Worm (Caenorhabditis elegans) whole organism, L4/young adult: ENCODE results near the gene srsx-14.

Experiments used
- W03F9.2 ChIP-seq: fragments of 150-350 bp; optimal IDR thresholded peaks from 2 replicates; lab custom pipeline; 2014; ENCODE audit warnings: missing biosample characterization, missing genetic modification characterization
- dao-5 ChIP-seq: sonication (generic microtip); optimal IDR thresholded peaks from 2 replicates; lab custom pipeline; 2016; ENCODE audit warnings: missing genotype, missing genetic modification characterization, moderate library complexity, missing compliant biosample characterization
- him-1 ChIP-seq: sonication (generic microtip); optimal IDR thresholded peaks from 2 replicates; lab custom pipeline; 2016; ENCODE audit warnings: missing genotype, missing genetic modification reagents, missing genetic modification characterization, missing compliant biosample characterization

srsx-14 gene

DNA sequence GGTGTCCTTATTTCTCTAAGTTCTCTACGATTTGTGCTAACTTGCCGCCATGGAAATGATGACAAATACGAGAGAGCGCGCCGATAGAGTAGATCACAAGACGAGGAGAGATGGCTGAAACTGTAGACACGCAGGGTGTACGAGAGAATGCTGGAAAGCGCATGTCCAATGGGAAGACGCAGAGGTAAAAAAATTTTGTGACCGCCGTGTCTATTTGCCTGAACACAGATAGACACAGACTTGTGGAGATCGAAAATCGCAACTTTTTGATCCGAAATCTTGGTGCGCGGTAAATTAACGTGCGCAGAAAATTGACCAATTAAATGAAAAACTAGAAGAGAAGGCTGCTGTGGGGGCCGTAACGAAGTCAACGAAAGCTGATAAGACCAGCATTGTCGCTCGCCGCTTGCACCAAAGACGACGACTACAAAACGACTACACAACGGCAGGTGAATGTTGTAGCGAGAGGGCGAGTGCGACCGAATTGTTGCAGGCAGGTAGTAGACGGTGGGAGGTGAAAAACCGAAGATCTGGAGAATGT lies 30.2 kb upstream of the srsx-14 start:
- TF ChIP-seq W03F9.2 (tag; lab: Kevin White, UChicago) (no peak), him-1 (no peak), dao-5 (tag; lab: Kevin White, UChicago) (no peak)

DNA sequence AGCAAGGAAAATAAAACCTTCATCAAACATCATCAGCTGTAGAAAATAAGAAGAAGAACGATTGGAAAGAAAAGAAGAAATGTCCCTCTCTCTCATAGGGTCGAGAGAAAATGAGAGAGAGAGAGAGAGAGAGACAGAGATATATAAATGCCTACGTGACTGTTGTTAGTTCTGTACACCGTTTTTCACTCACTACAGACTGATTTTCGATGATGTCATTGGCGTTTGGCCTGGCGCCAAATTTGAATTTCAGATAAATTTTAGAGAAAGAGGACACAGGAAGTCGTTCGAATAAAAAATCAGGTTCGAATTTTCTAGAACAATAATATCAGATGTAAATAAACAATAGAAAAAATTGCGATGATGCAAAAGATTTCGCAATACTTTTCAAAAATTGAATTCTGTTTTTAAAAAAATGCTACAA lies 29.0 kb upstream of the srsx-14 start:
- no peak for TF ChIP-seq him-1
- TF ChIP-seq dao-5 (tag; lab: Kevin White, UChicago): no peak
- TF ChIP-seq W03F9.2 (tag; lab: Kevin White, UChicago): no peak

DNA sequence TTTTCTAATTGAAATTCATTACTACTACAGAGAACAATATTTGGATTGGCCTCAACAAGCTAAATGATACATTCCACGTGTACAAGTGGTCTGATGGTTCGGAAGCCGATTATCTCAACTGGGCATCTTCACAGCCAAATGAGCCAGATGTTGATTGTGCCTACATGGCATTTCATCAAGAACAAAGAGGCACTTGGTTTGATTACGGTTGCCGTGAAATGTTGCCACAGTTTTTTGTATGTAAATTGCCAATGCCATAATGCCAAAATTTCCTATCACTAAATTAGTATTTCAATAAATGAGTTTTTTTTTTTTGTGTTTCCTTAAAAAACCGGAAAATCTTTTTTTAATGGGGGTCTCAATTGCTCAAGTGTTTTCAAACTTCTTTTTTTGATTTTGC lies 27.7 kb upstream of the srsx-14 start:
- TF ChIP-seq him-1 (no peak), W03F9.2 (tag; lab: Kevin White, UChicago) (no peak), dao-5 (tag; lab: Kevin White, UChicago) (no peak)

DNA sequence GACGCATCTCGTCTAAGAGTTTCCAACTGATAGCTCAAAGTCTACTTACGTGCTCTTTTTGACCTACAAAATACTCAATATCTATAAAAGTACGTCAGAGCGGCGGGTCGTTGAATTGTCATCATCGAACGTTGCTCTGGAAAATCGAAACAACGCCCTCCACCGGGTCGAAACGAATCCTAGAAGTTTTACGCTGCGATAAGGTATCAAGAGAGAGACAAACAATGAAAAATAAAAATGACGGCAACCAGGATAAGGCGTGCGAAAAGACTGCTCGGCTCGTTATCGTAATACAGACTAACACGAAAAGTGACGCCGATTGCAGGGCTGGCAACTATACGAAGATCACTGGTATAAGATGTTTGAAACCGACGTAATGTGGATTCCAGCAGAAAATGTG lies 27.2 kb upstream of the srsx-14 start:
- TF ChIP-seq W03F9.2 (tag; lab: Kevin White, UChicago): no peak
- TF ChIP-seq him-1: no peak
- no peak for TF ChIP-seq dao-5 (tag; lab: Kevin White, UChicago)

- TF ChIP-seq dao-5 (tag; lab: Kevin White, UChicago): no peak
- TF ChIP-seq him-1: no peak
- no peak for TF ChIP-seq W03F9.2 (tag; lab: Kevin White, UChicago)
Measured at ce11 chrIV:5653649-5654048, 26.7 kb upstream of the srsx-14 start, which contains the start of gene clec-178. Gene clec-178, plus strand, starts transcription at chrIV:5653949.

DNA sequence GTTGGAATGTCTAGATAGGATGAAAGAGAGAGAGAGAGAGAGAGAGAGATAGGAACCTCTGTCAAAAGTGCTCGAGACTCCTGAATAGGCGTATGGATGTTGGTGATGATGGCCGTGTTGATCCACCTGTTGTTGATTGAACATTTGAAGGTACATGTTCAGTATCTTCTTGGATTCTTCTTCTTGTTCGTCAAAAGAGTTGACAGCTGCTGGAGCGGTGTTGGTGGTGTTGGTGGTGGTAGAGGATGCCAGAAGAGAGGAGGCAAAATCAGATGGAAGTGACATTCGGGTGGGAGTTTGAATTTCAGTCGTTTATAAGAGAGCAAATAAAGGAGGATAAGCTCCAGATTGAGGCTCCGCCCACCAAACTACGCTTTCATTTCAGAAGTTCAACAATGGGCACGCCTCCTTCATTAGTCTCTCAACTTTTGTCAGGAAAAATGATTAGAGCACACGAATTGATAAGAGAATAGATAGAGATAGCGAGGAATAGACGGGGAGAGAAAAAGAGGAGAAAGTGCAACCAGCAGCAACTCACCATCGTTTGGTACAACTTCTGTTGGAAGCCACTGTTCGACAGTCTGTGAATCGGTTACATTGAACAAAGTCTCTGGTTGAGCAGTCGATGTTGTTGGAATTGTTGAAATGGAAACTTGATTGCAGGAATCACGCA lies 26.0 kb upstream of the srsx-14 start:
- TF ChIP-seq him-1: no peak
- TF ChIP-seq dao-5 (tag; lab: Kevin White, UChicago): no peak
- TF ChIP-seq W03F9.2 (tag; lab: Kevin White, UChicago): no peak

DNA sequence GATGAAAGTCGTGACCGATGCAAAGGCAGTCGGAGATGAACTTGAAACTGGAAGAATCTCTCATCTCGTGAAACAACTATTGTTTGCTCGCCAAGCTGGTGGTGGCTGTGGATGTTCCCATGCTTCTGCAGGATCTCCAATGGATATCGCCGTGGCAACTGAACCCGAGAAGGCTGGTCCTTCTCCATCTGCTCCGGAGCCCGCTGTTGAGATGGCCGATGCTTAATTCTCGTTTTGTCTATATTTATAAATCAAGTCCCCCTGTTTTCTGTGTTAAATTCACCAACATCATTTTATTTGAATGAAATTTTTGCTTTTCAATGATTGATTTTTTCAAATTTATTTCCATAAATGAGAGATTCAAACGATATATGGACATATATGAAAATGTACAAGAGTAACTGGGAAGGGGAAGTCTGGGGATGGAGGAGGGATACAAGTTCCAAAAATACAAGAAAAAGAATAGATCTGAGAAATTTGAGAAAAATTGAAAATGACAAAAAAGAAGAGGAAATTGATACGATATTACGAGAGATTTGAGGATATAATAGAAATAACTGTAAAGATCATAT lies 23.9 kb upstream of the srsx-14 start:
- TF ChIP-seq W03F9.2 (tag; lab: Kevin White, UChicago) (no peak), him-1 (no peak), dao-5 (tag; lab: Kevin White, UChicago) (no peak)

ce11 chrIV:5649073-5649583 lies 22.2 kb upstream of the srsx-14 start, which contains the start of gene csn-5:
Gene csn-5, plus strand, starts transcription at chrIV:5649533.
- TF ChIP-seq dao-5 (tag; lab: Kevin White, UChicago) (no peak), him-1 (no peak), W03F9.2 (tag; lab: Kevin White, UChicago) (no peak)

DNA sequence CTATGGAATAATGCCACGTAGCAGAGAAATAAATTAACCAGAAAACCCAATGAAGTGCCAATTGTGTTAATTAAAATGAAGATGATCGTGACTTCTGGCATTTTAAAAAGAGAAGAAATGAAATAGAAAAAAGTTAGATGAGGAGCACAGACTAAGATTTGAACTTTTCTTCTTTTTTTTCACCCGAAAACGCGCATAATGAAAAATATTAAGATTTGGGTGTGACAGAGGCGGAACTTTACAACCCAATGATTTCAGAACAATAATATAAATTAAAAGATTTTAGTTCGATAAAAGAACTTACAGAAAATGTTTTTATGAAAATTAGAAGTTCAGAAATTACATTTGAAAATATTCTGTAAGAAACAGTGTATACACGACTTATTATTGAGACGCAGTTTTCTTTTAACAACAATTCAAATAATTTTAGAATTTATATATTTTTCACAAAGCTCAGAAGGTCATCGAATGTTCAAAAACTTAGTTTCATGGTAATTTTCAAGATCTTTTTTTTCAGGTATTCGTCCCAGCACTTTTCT lies 18.6 kb upstream of the srsx-14 start, which contains the start of the genes srd-8 and B0547.2:
TSS of gene srd-8 (minus strand) at position 101 of the 539 bp plus-strand sequence.
TSS of gene B0547.2 (plus strand) at position 489 of the 539 bp plus-strand sequence.
- TF ChIP-seq dao-5 (tag; lab: Kevin White, UChicago): no peak
- no peak for TF ChIP-seq him-1
- no peak for TF ChIP-seq W03F9.2 (tag; lab: Kevin White, UChicago)

DNA sequence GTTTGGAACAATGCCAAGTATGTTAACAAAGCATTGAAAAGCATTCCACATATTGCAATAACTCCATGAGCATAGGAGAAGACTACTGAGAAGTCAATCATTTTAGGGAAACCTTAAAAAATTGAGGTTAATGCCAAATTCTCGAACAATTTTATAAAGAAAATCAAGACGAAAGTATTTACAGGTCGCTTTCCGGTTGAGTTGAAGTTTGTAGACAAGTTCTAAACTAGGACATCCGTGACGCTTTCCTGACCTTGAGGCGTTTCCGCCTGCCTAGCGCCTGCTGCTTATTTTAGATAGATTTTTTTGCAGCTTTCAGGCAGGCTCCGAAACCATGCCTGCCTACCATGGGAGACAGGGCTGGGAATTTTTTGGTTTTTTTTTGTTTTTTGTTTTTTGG lies 8.6 kb upstream of the srsx-14 start, which contains the start of gene srd-13:
TSS of gene srd-13 (minus strand) at position 101 of the 400 bp plus-strand sequence.
- TF ChIP-seq him-1 (no peak), W03F9.2 (tag; lab: Kevin White, UChicago) (no peak), dao-5 (tag; lab: Kevin White, UChicago) (no peak)

DNA sequence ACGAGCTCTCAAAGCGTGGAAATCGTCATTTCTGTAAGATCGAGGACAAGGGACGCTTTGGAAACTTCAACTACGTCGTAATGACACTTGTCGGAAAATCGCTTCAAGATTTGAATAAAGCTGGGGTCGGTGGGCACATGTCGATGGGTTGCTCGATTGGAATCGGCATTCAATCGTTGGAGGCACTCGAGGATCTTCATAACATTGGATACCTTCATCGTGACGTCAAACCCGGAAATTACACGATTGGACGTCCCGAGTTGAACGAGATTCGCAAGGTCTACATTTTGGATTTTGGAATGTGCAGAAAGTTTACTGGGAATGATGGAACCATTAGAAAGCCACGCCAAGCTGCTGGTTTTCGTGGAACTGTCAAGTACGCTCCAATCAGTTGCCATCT lies 5.6 kb upstream of the srsx-14 start:
- no peak for TF ChIP-seq him-1
- no peak for TF ChIP-seq dao-5 (tag; lab: Kevin White, UChicago)
- TF ChIP-seq W03F9.2 (tag; lab: Kevin White, UChicago): no peak

ce11 chrIV:5631628-5632027 lies 4.7 kb upstream of the srsx-14 start, which contains the start of gene ttbk-8.2:
Gene ttbk-8.2, plus strand, starts transcription at chrIV:5631928.
- no peak for TF ChIP-seq W03F9.2 (tag; lab: Kevin White, UChicago)
- TF ChIP-seq dao-5 (tag; lab: Kevin White, UChicago): no peak
- TF ChIP-seq him-1: no peak

DNA sequence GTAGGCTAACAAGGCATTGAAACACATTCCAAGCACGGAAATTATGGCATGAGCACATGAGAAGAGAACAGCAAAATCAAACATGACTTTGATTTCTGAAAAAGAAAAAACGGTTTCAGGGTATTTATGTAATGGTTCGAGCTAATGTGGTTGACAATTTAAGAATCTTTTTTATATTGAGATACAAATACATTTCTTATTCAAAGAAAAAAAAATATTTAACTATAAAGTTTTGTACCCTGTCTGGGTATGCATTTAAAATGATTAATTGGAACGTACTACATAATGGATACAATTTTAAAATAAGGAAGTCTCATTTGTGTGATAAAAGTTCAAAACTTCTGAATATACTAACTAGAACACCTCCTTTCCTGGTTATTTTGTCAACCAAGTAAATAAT lies 3.2 kb upstream of the srsx-14 start, which contains the start of gene srd-12:
TSS of gene srd-12 (minus strand) at position 101 of the 400 bp plus-strand sequence.
- TF ChIP-seq W03F9.2 (tag; lab: Kevin White, UChicago) (no peak), dao-5 (tag; lab: Kevin White, UChicago) (no peak), him-1 (no peak)
